Worm (Caenorhabditis elegans) whole organism, L2 larva: ENCODE measurements around the gene srbc-55.
"Not testable (repeated sequence)": the region's sequence is repeated elsewhere in the genome, so short reads cannot be mapped to it uniquely, and the experiment has no call there.

Experiments
- aly-2 ChIP-seq: fragments of 150-350 bp; optimal IDR thresholded peaks from 2 replicates; lab custom pipeline; 2014; ENCODE audit warnings: missing biosample characterization, missing genetic modification characterization
- lin-13 ChIP-seq: fragments of 150-350 bp; optimal IDR thresholded peaks from 2 replicates; lab custom pipeline; 2014; ENCODE audit warnings: missing biosample characterization, missing genetic modification reagents, missing genetic modification characterization
- sem-4 ChIP-seq: fragments of 150-350 bp; optimal IDR thresholded peaks from 2 replicates; lab custom pipeline; 2014; ENCODE audit warnings: missing biosample characterization, missing genetic modification reagents, missing genetic modification characterization
- snpc-4 ChIP-seq: fragments of 150-350 bp; optimal IDR thresholded peaks from 2 replicates; lab custom pipeline; 2014; ENCODE audit warnings: missing biosample characterization, missing genetic modification characterization
- unc-55 ChIP-seq: fragments of 150-350 bp; sonication (generic microtip); optimal IDR thresholded peaks from 3 replicates; lab custom pipeline; 2014; ENCODE audit warnings: missing biosample characterization, missing genetic modification reagents, missing genetic modification characterization
- ztf-1 ChIP-seq: fragments of 200-800 bp; sonication (Bioruptor generic); conservative IDR thresholded peaks from 2 replicates; pipeline ENCODE4 v1.3.6; 2022; ENCODE audit warnings: missing genetic modification characterization, missing compliant biosample characterization

ce11 chrV:15803748-15804147, 26.1 kb downstream of the srbc-55 start, which contains the start of gene T26E4.18:
- not testable (repeated sequence) for TF ChIP-seq aly-2; lin-13 (GFP tag; lab: Kevin White, UChicago); sem-4; ztf-1 (GFP tag; lab: Robert Waterston, UW); snpc-4 (tag; lab: Kevin White, UChicago); unc-55 (GFP tag; lab: Kevin White, UChicago)
